Worm (Caenorhabditis elegans): ENCODE data around the gene C34C6.3.

C34C6.3 gene

ce11 chrII:8703729-8704128 lies 12.0 kb downstream of the C34C6.3 start, which contains the start of gene ceh-7:
ceh-7 (minus strand) TSS chrII:8703829.
- TF ChIP-seq C06A6.2 (GFP tag; conservative IDR thresholded peaks at IDR 0.05) (no peak), ztf-25 (GFP tag; IDR thresholded peaks at IDR 0.05) (no peak), hmg-20 (GFP tag; IDR thresholded peaks at IDR 0.05) (no peak), gei-17 (GFP tag; optimal IDR thresholded peaks at IDR 0.05) (no peak), F37B4.10 (GFP tag; IDR thresholded peaks at IDR 0.05) (no peak), sptf-2 (GFP tag; optimal IDR thresholded peaks at IDR 0.05) (no peak), ccch-3 (GFP tag; optimal IDR thresholded peaks at IDR 0.05) (no peak), aptf-3 (GFP tag; IDR thresholded peaks at IDR 0.05) (no peak), lin-40 (tag; optimal IDR thresholded peaks at IDR 0.05) (no peak), xnd-1 (tag; optimal IDR thresholded peaks at IDR 0.05) (no peak), D2030.7 (GFP tag; IDR thresholded peaks at IDR 0.05) (no peak)

DNA sequence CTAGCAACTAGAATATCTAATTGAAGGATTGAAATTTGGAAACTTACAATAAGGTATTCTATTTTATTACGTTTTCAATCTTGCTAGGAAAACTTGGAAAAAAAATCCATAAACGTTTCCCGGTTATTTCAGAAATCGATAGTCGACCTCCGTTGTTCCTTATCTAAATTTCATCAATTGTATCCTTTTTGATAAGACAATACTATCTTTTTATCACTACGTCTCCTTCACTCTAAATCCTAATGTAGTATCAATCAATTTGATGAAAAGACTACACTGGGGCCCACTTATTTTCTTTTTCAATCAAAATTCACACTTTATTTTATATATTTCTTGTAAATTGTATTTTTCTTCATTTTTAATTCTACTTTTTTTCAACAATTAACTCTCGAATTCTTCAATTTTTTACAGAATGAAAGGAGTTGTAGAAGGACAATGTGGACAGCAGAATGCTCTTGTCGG lies 12.7 kb downstream of the C34C6.3 start, which contains the start of gene prx-5:
Gene prx-5, plus strand, starts transcription at position 412 of the 462 bp plus-strand sequence.
- TF ChIP-seq nhr-80 (tag; optimal IDR thresholded peaks at IDR 0.05) (peak; percentile 16), F39B2.1 (GFP tag; IDR thresholded peaks at IDR 0.05) (no peak)

- TF ChIP-seq somi-1 (GFP tag; optimal IDR thresholded peaks at IDR 0.05) (peak; percentile 49), C17E4.6 (GFP tag; IDR thresholded peaks at IDR 0.05) (no peak)
These were observed 15.3 kb downstream of the C34C6.3 start, which contains the start of gene cup-16 for ce11 chrII:8707024-8707423. cup-16 (plus strand) TSS chrII:8707155.

ce11 chrII:8710317-8710716 lies 18.6 kb downstream of the C34C6.3 start, which contains the start of gene srg-15:
srg-15 (minus strand) TSS chrII:8710417.
- no peak for TF ChIP-seq F39B2.1 (GFP tag; IDR thresholded peaks at IDR 0.05)
- no peak for TF ChIP-seq hmg-20 (GFP tag; IDR thresholded peaks at IDR 0.05)
- TF ChIP-seq unc-62 (GFP tag; optimal IDR thresholded peaks at IDR 0.05), result no peak
- no peak for TF ChIP-seq ceh-91 (GFP tag; IDR thresholded peaks at IDR 0.05)
- TF ChIP-seq mel-28 (tag; optimal IDR thresholded peaks at IDR 0.05; ENCODE audit: borderline replicate concordance), result no peak
- TF ChIP-seq aptf-2 (GFP tag; conservative IDR thresholded peaks at IDR 0.05), result no peak
- no peak for TF ChIP-seq nfya-2 (GFP tag; IDR thresholded peaks at IDR 0.05)
- no peak for TF ChIP-seq nfya-1 (tag; optimal IDR thresholded peaks at IDR 0.05; ENCODE audit: borderline replicate concordance, insufficient read depth)

DNA sequence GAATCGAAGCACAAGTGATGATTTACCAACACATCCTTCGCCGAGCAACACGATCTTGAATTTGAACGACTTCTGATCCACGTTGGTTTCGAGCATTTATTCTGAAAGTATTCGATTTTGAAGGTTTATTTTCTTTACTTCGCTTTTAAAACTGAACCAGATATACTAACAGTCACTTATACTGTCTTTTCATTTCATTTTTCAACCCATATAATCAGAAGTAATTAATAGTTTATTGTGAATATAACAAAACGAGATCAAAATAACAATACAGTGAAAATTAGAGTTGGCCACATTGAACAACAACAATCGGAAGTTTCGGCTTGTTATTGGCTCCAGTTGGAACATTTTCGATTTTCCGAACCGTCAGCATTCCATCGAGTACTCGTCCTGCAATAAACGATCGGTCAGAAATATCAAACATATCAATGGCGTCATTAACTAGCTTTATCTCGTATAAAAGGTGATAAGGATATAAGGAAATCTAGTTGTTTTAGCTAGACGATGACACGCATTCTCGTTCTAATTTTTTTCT lies 23.3 kb downstream of the C34C6.3 start, which contains the start of the genes rab-21 and T01B7.13:
Gene rab-21, minus strand, starts transcription at position 101 of the 535 bp plus-strand sequence.
Gene T01B7.13, plus strand, starts transcription at position 485 of the 535 bp plus-strand sequence.
- TF ChIP-seq cebp-1 (GFP tag; IDR thresholded peaks at IDR 0.05) (no peak), cebp-1 (tag; optimal IDR thresholded peaks at IDR 0.05) (no peak), ztf-28 (GFP tag; IDR thresholded peaks at IDR 0.05) (no peak), B0019.2 (GFP tag; conservative IDR thresholded peaks at IDR 0.05) (no peak), mcd-1 (GFP tag; IDR thresholded peaks at IDR 0.05) (no peak), Y53F4B.3 (GFP tag; IDR thresholded peaks at IDR 0.05) (no peak), akir-1 (GFP tag; optimal IDR thresholded peaks at IDR 0.05) (no peak), dox-1 (GFP tag; IDR thresholded peaks at IDR 0.05) (no peak), repo-1 (tag; optimal IDR thresholded peaks at IDR 0.05) (no peak), F10E7.11 (tag; optimal IDR thresholded peaks at IDR 0.05) (no peak), rpc-1 (optimal IDR thresholded peaks at IDR 0.05) (no peak), rpc-1 (tag; optimal IDR thresholded peaks at IDR 0.05) (no peak), tbx-9 (tag; optimal IDR thresholded peaks at IDR 0.05; ENCODE audit: borderline replicate concordance) (no peak)
